Worm (Caenorhabditis elegans) whole organism, mixed stage, embryonic: ENCODE results near the gene C02B8.1.

Experiments used
- blmp-1 ChIP-seq: fragments of 150-350 bp; optimal IDR thresholded peaks from 2 replicates; lab custom pipeline; 2014; ENCODE audit warnings: missing biosample characterization, missing genetic modification characterization
- cnd-1 ChIP-seq: fragments of 200-800 bp; sonication (Bioruptor generic); optimal IDR thresholded peaks from 2 replicates; lab custom pipeline; 2018; ENCODE audit warnings: mild to moderate bottlenecking, missing genetic modification characterization, missing compliant biosample characterization
- mep-1 ChIP-seq: fragments of 150-350 bp; optimal IDR thresholded peaks from 2 replicates; lab custom pipeline; 2017; ENCODE audit warnings: missing biosample characterization, missing genetic modification reagents, missing genetic modification characterization, inconsistent platforms
- nhr-237 ChIP-seq: fragments of 150-350 bp; optimal IDR thresholded peaks from 2 replicates; lab custom pipeline; 2014; ENCODE audit warnings: missing biosample characterization, missing genetic modification characterization
- nhr-76 ChIP-seq: sonication (generic microtip); optimal IDR thresholded peaks from 2 replicates; lab custom pipeline; 2017; ENCODE audit warnings: missing biosample characterization, missing genetic modification characterization

- TF ChIP-seq blmp-1 (tag; lab: Kevin White, UChicago) = no peak
- TF ChIP-seq nhr-76 (tag; lab: Kevin White, UChicago) = no peak
- no peak for TF ChIP-seq mep-1 (tag; lab: Kevin White, UChicago)
- TF ChIP-seq nhr-237 (tag; lab: Kevin White, UChicago) = no peak
- no peak for TF ChIP-seq cnd-1 (tag; lab: Kevin White, UChicago)
Measured at ce11 chrX:8107921-8108320, 39.6 kb upstream of the C02B8.1 start, which contains the start of gene K07E3.9.
